Fruit fly (Drosophila melanogaster): ENCODE data around the gene Peritrophin-15b.

The Peritrophin-15b gene

dm6 chr2L:8361204-8361952 is 33.4 kb downstream of the Peritrophin-15b start (continued):
- TF ChIP-seq Max (GFP tag; optimal IDR thresholded peaks at IDR 0.05) (peak; percentile 6), Fer3 (tag; optimal IDR thresholded peaks at IDR 0.05) (peak; percentile 16), Blimp-1 (GFP tag; optimal IDR thresholded peaks at IDR 0.05) (peak; percentile 50), hkb (optimal IDR thresholded peaks at IDR 0.05) (no peak), hkb (GFP tag; IDR thresholded peaks at IDR 0.05) (no peak), pros (GFP tag; optimal IDR thresholded peaks at IDR 0.05) (peak; percentile 51), fru (optimal IDR thresholded peaks at IDR 0.05) (no peak), CG18262 (tag; optimal IDR thresholded peaks at IDR 0.05) (peak; percentile 43), CG18599 (GFP tag; optimal IDR thresholded peaks at IDR 0.05) (peak; percentile 53), CG9727 (GFP tag; optimal IDR thresholded peaks at IDR 0.05) (peak; percentile 45), phol (tag; optimal IDR thresholded peaks at IDR 0.05) (peak; percentile 40), salm (tag; optimal IDR thresholded peaks at IDR 0.05) (no peak), Hr51 (GFP tag; optimal IDR thresholded peaks at IDR 0.05) (peak in 1 of 2 experiments; percentile 7), CG7786 (GFP tag; optimal IDR thresholded peaks at IDR 0.05) (no peak), sisA (GFP tag; IDR thresholded peaks at IDR 0.05) (peak; percentile 44; the same call in 1 of the 2 replicates), CG4328 (GFP tag; optimal IDR thresholded peaks at IDR 0.05) (peak; percentile 1), CG10209 (GFP tag; optimal IDR thresholded peaks at IDR 0.05) (peak; percentile 16), Chrac-16 (GFP tag; optimal IDR thresholded peaks at IDR 0.05) (peak; percentile 10), lmd (GFP tag; IDR thresholded peaks at IDR 0.05) (no peak), CG11093 (GFP tag; IDR thresholded peaks at IDR 0.05) (no peak), Ets97D (GFP tag; optimal IDR thresholded peaks at IDR 0.05) (peak; percentile 19), CG13424 (tag; optimal IDR thresholded peaks at IDR 0.05) (peak; percentile 16), CG10267 (tag; optimal IDR thresholded peaks at IDR 0.05) (peak; percentile 15), CG10979 (tag; optimal IDR thresholded peaks at IDR 0.05) (peak; percentile 35), CG7987 (GFP tag; optimal IDR thresholded peaks at IDR 0.05) (peak; percentile 2)

dm6 chr2L:8355419-8355818 is 39.3 kb downstream of the Peritrophin-15b start:
- TF ChIP-seq CG10321 (GFP tag; IDR thresholded peaks at IDR 0.05) (0 out of 2 replicates have a peak, but pooled peaks have one; percentile 29), CG9437 (GFP tag; optimal IDR thresholded peaks at IDR 0.05) (peak; percentile 91), ara (GFP tag; IDR thresholded peaks at IDR 0.05) (no peak), kay (GFP tag; optimal IDR thresholded peaks at IDR 0.05) (peak; percentile 35), chinmo (GFP tag; IDR thresholded peaks at IDR 0.05; ENCODE audit: partially characterized antibody) (0 out of 4 replicates have a peak, but pooled peaks have one; percentile 46), dan (GFP tag; IDR thresholded peaks at IDR 0.05) (no peak)

dm6 chr2L:8351864-8352263 is 42.9 kb downstream of the Peritrophin-15b start, which contains the start of gene Mur29B:
Gene Mur29B, plus strand, starts transcription at chr2L:8352187.
- no peak for TF ChIP-seq tap (tag; optimal IDR thresholded peaks at IDR 0.05)
- no peak for TF ChIP-seq sna (GFP tag; IDR thresholded peaks at IDR 0.05; ENCODE audit: partially characterized antibody)
- TF ChIP-seq sd (tag; optimal IDR thresholded peaks at IDR 0.05), result no peak
- TF ChIP-seq pfk (GFP tag; optimal IDR thresholded peaks at IDR 0.05), result no peak
- TF ChIP-seq CG32532 (GFP tag; IDR thresholded peaks at IDR 0.05), result peak; percentile 7; the same call in 1 of the 2 replicates
- no peak for TF ChIP-seq CG17568 (GFP tag; optimal IDR thresholded peaks at IDR 0.05)
- TF ChIP-seq CG2678 (tag; optimal IDR thresholded peaks at IDR 0.05), result no peak
- TF ChIP-seq Dek (tag; optimal IDR thresholded peaks at IDR 0.05), result no peak
- no peak for TF ChIP-seq lola (GFP tag; optimal IDR thresholded peaks at IDR 0.05)
- peak; percentile 51 for TF ChIP-seq corto (GFP tag; optimal IDR thresholded peaks at IDR 0.05)
- TF ChIP-seq Bteb2 (GFP tag; optimal IDR thresholded peaks at IDR 0.05), result no peak
- peak; percentile 54 for TF ChIP-seq sug (tag; optimal IDR thresholded peaks at IDR 0.05)
- TF ChIP-seq pho (GFP tag; optimal IDR thresholded peaks at IDR 0.05), result no peak
- TF ChIP-seq CG1832 (GFP tag; optimal IDR thresholded peaks at IDR 0.05), result no peak
- TF ChIP-seq CG9215 (GFP tag; IDR thresholded peaks at IDR 0.05), result no peak
- TF ChIP-seq al (GFP tag; IDR thresholded peaks at IDR 0.05), result no peak
- TF ChIP-seq GATAe (GFP tag; conservative IDR thresholded peaks at IDR 0.05), result 0 out of 2 replicates have a peak, but pooled peaks have one; percentile 26
